Worm (Caenorhabditis elegans) whole organism, L3 larva: ENCODE measurements around the gene fbxa-14.
A peak's percentile ranks its signal among the peaks of the same experiment; 100 is the strongest.

Source experiments
- R02D3.7 ChIP-seq: fragments of 150-350 bp; optimal IDR thresholded peaks from 2 replicates; lab custom pipeline; 2014; ENCODE audit warnings: missing biosample characterization, missing genetic modification characterization
- ZK546.5 ChIP-seq: sonication (generic microtip); optimal IDR thresholded peaks from 2 replicates; lab custom pipeline; 2017; ENCODE audit warnings: missing biosample characterization, missing genetic modification characterization
- aly-2 ChIP-seq: fragments of 150-350 bp; optimal IDR thresholded peaks from 2 replicates; lab custom pipeline; 2014; ENCODE audit warnings: missing biosample characterization, missing genetic modification characterization
- ama-1 ChIP-seq: fragments of 150-350 bp; optimal IDR thresholded peaks from 2 replicates; lab custom pipeline; 2018
- ceh-16 ChIP-seq: sonication (generic microtip); optimal IDR thresholded peaks from 2 replicates; lab custom pipeline; 2017; ENCODE audit warnings: missing biosample characterization, missing genetic modification characterization
- ceh-28 ChIP-seq: fragments of 150-350 bp; optimal IDR thresholded peaks from 2 replicates; lab custom pipeline; 2014; ENCODE audit warnings: missing biosample characterization, missing genetic modification reagents, missing genetic modification characterization
- ceh-9 ChIP-seq: sonication (generic microtip); optimal IDR thresholded peaks from 2 replicates; lab custom pipeline; 2018; ENCODE audit warnings: missing biosample characterization, missing genetic modification characterization
- daf-12 ChIP-seq: fragments of 150-350 bp; optimal IDR thresholded peaks from 2 replicates; lab custom pipeline; 2014; ENCODE audit warnings: missing biosample characterization, missing genetic modification reagents, missing genetic modification characterization
- egl-27 ChIP-seq: sonication (generic microtip); optimal IDR thresholded peaks from 4 replicates; lab custom pipeline; 2017; ENCODE audit warnings: missing biosample characterization, missing genetic modification reagents, missing genetic modification characterization
- elt-2 ChIP-seq: sonication (generic microtip); optimal IDR thresholded peaks from 2 replicates; lab custom pipeline; 2016; ENCODE audit warnings: missing genetic modification reagents, mild to moderate bottlenecking, missing genetic modification characterization, missing compliant biosample characterization
- elt-3 ChIP-seq, 3 experiments: fragments of 150-350 bp in 1 of 3; sonication (generic microtip) in 2 of 3; optimal IDR thresholded peaks; 2 replicates in 2 of 3; 4 replicates in 1 of 3; lab custom pipeline; 2014 to 2017; ENCODE audit warnings: missing biosample characterization in 3 of 3, missing genetic modification characterization in 3 of 3
- eor-1 ChIP-seq, 2 experiments: fragments of 150-350 bp; optimal IDR thresholded peaks; 2 replicates each; lab custom pipeline; 2014 to 2018; ENCODE audit warnings: missing biosample characterization in 2 of 2, missing genetic modification characterization in 2 of 2
- fkh-10 ChIP-seq: sonication (generic microtip); optimal IDR thresholded peaks from 2 replicates; lab custom pipeline; 2017; ENCODE audit warnings: missing biosample characterization, missing genetic modification reagents, missing genetic modification characterization
- fkh-2 ChIP-seq: fragments of 150-350 bp; optimal IDR thresholded peaks from 2 replicates; lab custom pipeline; 2014; ENCODE audit warnings: missing biosample characterization, missing genetic modification reagents, missing genetic modification characterization
- fos-1 ChIP-seq: fragments of 150-350 bp; optimal IDR thresholded peaks from 2 replicates; lab custom pipeline; 2014; ENCODE audit warnings: missing biosample characterization, missing genetic modification characterization
- lin-15B ChIP-seq: fragments of 150-350 bp; optimal IDR thresholded peaks from 2 replicates; lab custom pipeline; 2014; ENCODE audit warnings: missing biosample characterization, missing genetic modification characterization
- lin-39 ChIP-seq: fragments of 150-350 bp; optimal IDR thresholded peaks from 2 replicates; lab custom pipeline; 2018; ENCODE audit warnings: missing biosample characterization, missing genetic modification reagents, missing genetic modification characterization
- lsy-12 ChIP-seq: sonication (generic microtip); optimal IDR thresholded peaks from 2 replicates; lab custom pipeline; 2016; ENCODE audit warnings: mild to moderate bottlenecking, missing genetic modification characterization, missing compliant biosample characterization
- mdl-1 ChIP-seq: fragments of 150-350 bp; optimal IDR thresholded peaks from 2 replicates; lab custom pipeline; 2014; ENCODE audit warnings: missing biosample characterization, missing genetic modification characterization
- mml-1 ChIP-seq: fragments of 150-350 bp; sonication (generic microtip); optimal IDR thresholded peaks from 3 replicates; lab custom pipeline; 2014; ENCODE audit warnings: missing biosample characterization, missing genetic modification characterization
- nfya-1 ChIP-seq: sonication (generic microtip); optimal IDR thresholded peaks from 2 replicates; lab custom pipeline; 2017; ENCODE audit warnings: missing genetic modification characterization, mild to moderate bottlenecking, missing compliant biosample characterization, antibody characterized with exemption, moderate library complexity; ENCODE audit not compliant: insufficient read depth
- nhr-11 ChIP-seq: fragments of 150-350 bp; optimal IDR thresholded peaks from 2 replicates; lab custom pipeline; 2014; ENCODE audit warnings: missing biosample characterization, missing genetic modification characterization
- nhr-12 ChIP-seq: fragments of 150-350 bp; optimal IDR thresholded peaks from 2 replicates; lab custom pipeline; 2014; ENCODE audit warnings: missing biosample characterization, missing genetic modification characterization
- nhr-23 ChIP-seq: fragments of 150-350 bp; optimal IDR thresholded peaks from 2 replicates; lab custom pipeline; 2014; ENCODE audit warnings: missing biosample characterization, missing genetic modification reagents, missing genetic modification characterization
- nhr-237 ChIP-seq: fragments of 150-350 bp; optimal IDR thresholded peaks from 2 replicates; lab custom pipeline; 2014; ENCODE audit warnings: missing biosample characterization, missing genetic modification characterization
- nhr-25 ChIP-seq: sonication (generic microtip); optimal IDR thresholded peaks from 2 replicates; lab custom pipeline; 2017; ENCODE audit warnings: missing biosample characterization, missing genetic modification characterization
- nhr-28 ChIP-seq: fragments of 150-350 bp; optimal IDR thresholded peaks from 2 replicates; lab custom pipeline; 2014; ENCODE audit warnings: missing biosample characterization, missing genetic modification characterization
- nhr-43 ChIP-seq: sonication (generic microtip); optimal IDR thresholded peaks from 2 replicates; lab custom pipeline; 2016; ENCODE audit warnings: mild to moderate bottlenecking, missing genetic modification characterization, missing compliant biosample characterization; ENCODE audit not compliant: poor library complexity, severe bottlenecking
- nhr-67 ChIP-seq: fragments of 150-350 bp; optimal IDR thresholded peaks from 2 replicates; lab custom pipeline; 2014; ENCODE audit warnings: missing biosample characterization, missing genetic modification characterization
- nhr-77 ChIP-seq: fragments of 150-350 bp; optimal IDR thresholded peaks from 2 replicates; lab custom pipeline; 2014; ENCODE audit warnings: missing biosample characterization, missing genetic modification characterization
- pha-4 ChIP-seq: fragments of 150-350 bp; optimal IDR thresholded peaks from 2 replicates; lab custom pipeline; 2014; ENCODE audit warnings: missing biosample characterization, missing genetic modification reagents, missing genetic modification characterization
- pqm-1 ChIP-seq: fragments of 150-350 bp; optimal IDR thresholded peaks from 2 replicates; lab custom pipeline; 2017; ENCODE audit warnings: missing biosample characterization, missing genetic modification characterization, inconsistent platforms
- unc-39 ChIP-seq: sonication (generic microtip); optimal IDR thresholded peaks from 4 replicates; lab custom pipeline; 2017; ENCODE audit warnings: missing biosample characterization, missing genetic modification characterization
- unc-62 ChIP-seq: fragments of 150-350 bp; sonication (generic microtip); optimal IDR thresholded peaks from 4 replicates; lab custom pipeline; 2014; ENCODE audit warnings: missing biosample characterization, missing genetic modification reagents, missing genetic modification characterization
- zag-1 ChIP-seq: fragments of 150-350 bp; optimal IDR thresholded peaks from 2 replicates; lab custom pipeline; 2014; ENCODE audit warnings: missing biosample characterization, missing genetic modification characterization
- ztf-11 ChIP-seq: fragments of 150-350 bp; optimal IDR thresholded peaks from 2 replicates; lab custom pipeline; 2014; ENCODE audit warnings: missing biosample characterization, missing genetic modification characterization
- ztf-4 ChIP-seq: fragments of 150-350 bp; optimal IDR thresholded peaks from 2 replicates; lab custom pipeline; 2014; ENCODE audit warnings: missing biosample characterization, missing genetic modification characterization

The fbxa-14 gene

DNA sequence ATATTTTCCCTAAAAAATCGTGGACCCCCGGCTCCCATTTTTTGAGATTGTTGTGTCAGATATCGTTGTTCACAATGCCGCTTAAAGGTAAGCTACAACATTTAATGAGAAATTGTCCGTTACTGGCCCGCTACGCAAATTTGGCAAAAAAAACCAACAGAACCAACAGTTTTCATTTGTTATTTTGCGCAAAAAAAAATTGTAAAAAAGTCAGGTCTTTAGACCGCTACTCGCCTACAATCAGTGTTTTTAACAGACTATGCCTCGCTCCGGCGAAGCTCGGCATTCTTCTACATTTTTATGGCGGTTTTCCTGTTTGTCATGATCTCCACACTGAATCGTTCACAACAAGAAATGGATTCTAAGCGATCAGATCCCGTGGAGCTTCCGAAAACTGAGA lies 15.5 kb downstream of the fbxa-14 start, which contains the start of gene Y82E9BL.12:
TSS of gene Y82E9BL.12 (plus strand) at position 301 of the 400 bp plus-strand sequence.
- TF ChIP-seq nfya-1 = no peak
- TF ChIP-seq mdl-1 (tag; lab: Kevin White, UChicago) = no peak
- no peak for TF ChIP-seq nhr-67
- TF ChIP-seq nhr-77 (tag; lab: Kevin White, UChicago) = no peak
- no peak for TF ChIP-seq ZK546.5 (tag; lab: Kevin White, UChicago)
- TF ChIP-seq ceh-28 (tag; lab: Kevin White, UChicago) = no peak
- no peak for TF ChIP-seq lin-39 (tag; lab: Kevin White, UChicago)
- TF ChIP-seq lsy-12 = no peak
- TF ChIP-seq R02D3.7 (tag; lab: Kevin White, UChicago) = no peak
- no peak for TF ChIP-seq nhr-237 (tag; lab: Kevin White, UChicago)
- TF ChIP-seq unc-39 (tag; lab: Kevin White, UChicago) = no peak
- TF ChIP-seq lin-15B (tag; lab: Kevin White, UChicago) = no peak
- no peak for TF ChIP-seq pha-4
- TF ChIP-seq ztf-11 (tag; lab: Kevin White, UChicago) = no peak
- no peak for TF ChIP-seq egl-27 (tag; lab: Kevin White, UChicago)
- TF ChIP-seq aly-2 (tag; lab: Kevin White, UChicago) = no peak
- no peak for TF ChIP-seq elt-2 (tag; lab: Kevin White, UChicago)
- TF ChIP-seq nhr-23 = no peak
- no peak for TF ChIP-seq fkh-10 (GFP tag; lab: Kevin White, UChicago)
- TF ChIP-seq ceh-9 (tag; lab: Kevin White, UChicago) = no peak

DNA sequence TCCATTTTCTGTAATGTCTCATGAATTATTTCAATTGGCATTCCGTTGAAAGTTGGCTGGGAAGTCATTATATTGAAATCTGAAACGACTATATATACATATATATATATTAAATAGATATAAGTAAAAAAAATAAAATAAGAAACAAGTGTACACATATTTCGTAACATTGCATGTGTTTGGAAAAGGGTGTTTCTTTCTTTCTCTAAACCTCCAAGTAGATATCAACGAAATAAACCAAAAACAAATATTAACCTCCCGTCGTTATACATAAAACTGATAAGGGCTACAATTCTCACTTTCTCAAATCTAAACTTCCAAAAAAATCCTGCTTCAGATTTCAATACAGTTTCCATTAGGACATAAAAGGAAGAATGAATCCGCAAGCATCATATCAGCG lies 16.2 kb downstream of the fbxa-14 start, which contains the start of gene fbxa-79:
TSS of gene fbxa-79 (minus strand) at position 86 of the 400 bp plus-strand sequence.
- peak; percentile 77 for TF ChIP-seq pha-4
- peak; percentile 67 for TF ChIP-seq elt-2 (tag; lab: Kevin White, UChicago)
- peak; percentile 67 for TF ChIP-seq pqm-1 (tag; lab: Kevin White, UChicago)
- TF ChIP-seq aly-2 (tag; lab: Kevin White, UChicago) = no peak

DNA sequence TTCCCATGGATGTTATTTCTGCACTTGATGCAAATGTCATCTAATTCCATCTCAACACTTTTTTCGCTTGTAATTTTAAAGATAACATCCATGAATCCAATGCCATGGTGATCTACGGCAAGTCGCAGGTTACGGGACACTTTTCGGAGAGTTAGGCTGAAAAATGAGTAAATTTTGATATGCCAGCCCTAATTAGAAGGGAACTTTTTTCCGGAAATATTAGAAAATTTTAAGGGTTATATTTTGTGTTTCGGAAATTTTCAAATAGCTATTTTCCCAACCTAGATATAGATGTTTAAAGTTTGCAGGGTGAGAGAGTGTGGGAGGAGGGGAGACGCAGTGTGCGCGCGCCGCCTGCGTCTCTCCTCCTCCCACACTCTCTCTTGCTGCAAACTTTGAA lies 17.1 kb downstream of the fbxa-14 start:
- no peak for TF ChIP-seq ztf-11 (tag; lab: Kevin White, UChicago)
- no peak for TF ChIP-seq mml-1 (tag; lab: Kevin White, UChicago)
- TF ChIP-seq nfya-1 = no peak
- TF ChIP-seq fkh-2 (tag; lab: Kevin White, UChicago) = no peak
- TF ChIP-seq eor-1 (tag; optimal IDR thresholded peaks at IDR 0.05; lab: Kevin White, UChicago) = no peak
- TF ChIP-seq ztf-4 (tag; lab: Kevin White, UChicago) = no peak
- TF ChIP-seq daf-12 (tag; lab: Kevin White, UChicago) = no peak
- no peak for TF ChIP-seq elt-3 (tag; optimal IDR thresholded peaks at IDR 0.05; lab: Kevin White, UChicago)
- TF ChIP-seq R02D3.7 (tag; lab: Kevin White, UChicago) = no peak
- TF ChIP-seq nhr-11 (tag; lab: Kevin White, UChicago) = no peak
- no peak for TF ChIP-seq pha-4
- TF ChIP-seq fkh-10 (GFP tag; lab: Kevin White, UChicago) = no peak
- no peak for TF ChIP-seq nhr-43 (tag; lab: Kevin White, UChicago)
- TF ChIP-seq ceh-16 (tag; lab: Kevin White, UChicago) = no peak

DNA sequence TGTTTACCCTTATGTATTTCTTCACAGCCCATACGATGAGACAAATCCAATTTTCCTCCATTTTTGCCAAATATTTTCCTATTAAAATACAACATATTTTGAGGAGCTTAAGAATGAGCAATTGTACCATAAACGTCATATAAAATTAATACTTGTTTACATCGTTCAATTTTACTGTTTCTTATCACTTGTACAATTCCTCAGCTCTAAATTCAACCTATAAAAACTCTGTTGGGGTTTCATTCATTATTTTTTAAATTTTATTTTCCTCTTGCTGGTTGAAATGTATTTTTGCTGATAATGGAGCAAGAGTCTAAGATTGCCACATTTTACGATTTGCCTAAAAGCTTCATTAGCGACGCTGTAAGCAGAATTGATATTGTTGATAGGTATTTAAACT lies 21.0 kb downstream of the fbxa-14 start, which contains the start of gene fbxa-75:
TSS of gene fbxa-75 (plus strand) at position 301 of the 400 bp plus-strand sequence.
- TF ChIP-seq nhr-237 (tag; lab: Kevin White, UChicago) = no peak
- no peak for TF ChIP-seq ztf-4 (tag; lab: Kevin White, UChicago)
- TF ChIP-seq lsy-12 = no peak
- no peak for TF ChIP-seq unc-39 (tag; lab: Kevin White, UChicago)
- no peak for TF ChIP-seq zag-1 (tag; lab: Kevin White, UChicago)
- no peak for TF ChIP-seq elt-3 (tag; optimal IDR thresholded peaks at IDR 0.05; lab: Kevin White, UChicago)
- TF ChIP-seq nhr-28 = no peak

DNA sequence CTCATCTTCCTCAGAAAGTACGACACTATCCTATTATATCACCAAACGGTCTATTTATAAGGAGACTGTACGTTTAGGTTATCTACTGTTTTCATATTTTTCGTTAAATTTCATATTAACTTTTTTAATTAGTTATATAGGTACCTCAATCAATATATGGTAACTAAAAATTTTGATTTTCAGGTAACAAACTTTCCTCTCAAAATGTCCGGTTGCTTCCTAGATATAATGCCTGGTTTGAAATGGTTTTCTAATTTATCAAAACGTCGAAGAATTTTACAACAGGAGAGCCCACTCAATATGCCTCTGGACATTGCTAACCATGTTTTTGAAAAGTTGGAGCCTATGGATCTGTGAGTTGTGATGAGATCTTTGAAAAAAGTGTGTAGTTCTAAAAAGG lies 26.8 kb downstream of the fbxa-14 start, which contains the start of gene fbxa-28:
TSS of gene fbxa-28 (plus strand) at position 301 of the 400 bp plus-strand sequence.
- TF ChIP-seq nhr-25 (tag; lab: Kevin White, UChicago) = no peak
- TF ChIP-seq fkh-2 (tag; lab: Kevin White, UChicago) = no peak
- no peak for TF ChIP-seq pqm-1 (tag; lab: Kevin White, UChicago)
- TF ChIP-seq unc-62 (GFP tag; lab: Kevin White, UChicago) = no peak
- TF ChIP-seq unc-39 (tag; lab: Kevin White, UChicago) = no peak
- TF ChIP-seq ztf-11 (tag; lab: Kevin White, UChicago) = no peak
- TF ChIP-seq lin-39 (tag; lab: Kevin White, UChicago) = no peak
- no peak for TF ChIP-seq nhr-237 (tag; lab: Kevin White, UChicago)
- TF ChIP-seq nhr-12 (tag; lab: Kevin White, UChicago) = no peak
- TF ChIP-seq ceh-9 (tag; lab: Kevin White, UChicago) = no peak
- TF ChIP-seq ama-1 = no peak
- TF ChIP-seq fkh-10 (GFP tag; lab: Kevin White, UChicago) = no peak
- no peak for TF ChIP-seq fos-1 (tag; lab: Kevin White, UChicago)
- no peak for TF ChIP-seq pha-4
- TF ChIP-seq aly-2 (tag; lab: Kevin White, UChicago) = no peak
- TF ChIP-seq, all 47 proteins: peak for 0
